Fruit fly (Drosophila melanogaster) Kc167 (cell line): ENCODE results near the gene Rab6.

Source experiments
- Myc ChIP-seq: fragments of >200 bp; optimal IDR thresholded peaks from 2 replicates; lab custom pipeline; 2017; ENCODE audit warnings: missing external identifiers
- h ChIP-seq: fragments of >200 bp; optimal IDR thresholded peaks from 3 replicates; lab custom pipeline; 2018; ENCODE audit warnings: missing external identifiers
- insv ChIP-seq: fragments of >200 bp; optimal IDR thresholded peaks from 3 replicates; lab custom pipeline; 2018; ENCODE audit warnings: missing external identifiers

dm6 chr2L:12093652-12094051 lies 15.3 kb downstream of the Rab6 start:
- TF ChIP-seq Myc (lab: Kevin White, UChicago) (no peak), h (lab: Kevin White, UChicago) (no peak), insv (lab: Kevin White, UChicago) (no peak)
